Fruit fly (Drosophila melanogaster) whole organism, wandering third instar larva: ENCODE measurements around the gene CG31913.

Experiments
- CG9705 ChIP-seq: fragments of 200-800 bp; sonication (Bioruptor generic); optimal IDR thresholded peaks from 2 replicates; lab custom pipeline; 2018; ENCODE audit warnings: missing biosample characterization, mild to moderate bottlenecking, missing genetic modification characterization
- Myc ChIP-seq: fragments of >200 bp; optimal IDR thresholded peaks from 2 replicates; lab custom pipeline; 2017
- OdsH ChIP-seq: fragments of 200-800 bp; sonication (Bioruptor generic); optimal IDR thresholded peaks from 2 replicates; lab custom pipeline; 2016; ENCODE audit warnings: missing biosample characterization, mild to moderate bottlenecking, missing genetic modification characterization
- fru ChIP-seq: fragments of 200-800 bp; sonication (Bioruptor generic); optimal IDR thresholded peaks from 3 replicates; lab custom pipeline; 2016; ENCODE audit warnings: missing biosample characterization, mild to moderate bottlenecking, missing genetic modification characterization
- pan ChIP-seq: fragments of >200 bp; optimal IDR thresholded peaks from 2 replicates; lab custom pipeline; 2017
- psq ChIP-seq: fragments of 200-800 bp; sonication (Bioruptor generic); optimal IDR thresholded peaks from 3 replicates; lab custom pipeline; 2017; ENCODE audit warnings: missing biosample characterization, mild to moderate bottlenecking, missing genetic modification characterization, moderate library complexity

DNA sequence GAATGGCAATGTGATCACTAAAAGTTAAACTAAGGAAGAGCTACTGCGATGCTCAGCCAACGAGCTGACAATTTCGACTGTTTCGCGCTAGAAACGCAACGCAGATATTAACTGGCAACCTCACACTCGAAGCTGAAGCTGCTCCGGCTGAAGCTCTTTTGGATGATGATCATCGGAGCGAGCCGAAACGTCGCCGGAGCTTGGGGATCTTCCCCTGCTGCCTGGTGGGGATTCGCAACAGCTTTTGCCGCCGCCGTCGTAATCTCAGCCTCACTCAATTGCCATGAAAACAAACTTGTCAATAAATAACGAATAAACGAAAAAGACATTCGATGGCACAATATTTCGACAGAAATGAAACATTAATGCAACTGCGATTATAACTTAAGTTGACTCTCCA lies 17.8 kb upstream of the CG31913 start, which contains the start of gene obst-E:
- no peak for TF ChIP-seq fru (GFP tag; lab: Kevin White, UChicago)
- no peak for TF ChIP-seq OdsH (GFP tag; lab: Kevin White, UChicago)
- no peak for TF ChIP-seq CG9705 (GFP tag; lab: Kevin White, UChicago)
- no peak for TF ChIP-seq psq (GFP tag; lab: Kevin White, UChicago)
- TF ChIP-seq pan (lab: Kevin White, UChicago) = no peak
- TF ChIP-seq Myc (lab: Kevin White, UChicago) = no peak
